Fruit fly (Drosophila melanogaster) whole organism, prepupa: ENCODE data around the gene CG4053.

ENCODE experiments used
- Blimp-1 ChIP-seq: fragments of 200-800 bp; sonication (Bioruptor generic); optimal IDR thresholded peaks from 3 replicates; lab custom pipeline; 2017; ENCODE audit warnings: missing biosample characterization, missing genetic modification characterization, mild to moderate bottlenecking, moderate library complexity, missing genetic modification reagents
- CG10631 ChIP-seq: fragments of 200-800 bp; sonication (Bioruptor generic); optimal IDR thresholded peaks from 2 replicates; lab custom pipeline; 2016; ENCODE audit warnings: missing biosample characterization, missing genetic modification characterization
- CG11762 ChIP-seq: fragments of 200-800 bp; sonication (Bioruptor generic); optimal IDR thresholded peaks from 3 replicates; lab custom pipeline; 2016; ENCODE audit warnings: missing biosample characterization, missing genetic modification characterization; ENCODE audit not compliant: insufficient read depth
- CG15336 ChIP-seq: fragments of 200-800 bp; sonication (Bioruptor generic); IDR thresholded peaks from 2 replicates; pipeline ENCODE4 v1.3.6; 2022; ENCODE audit warnings: missing biosample characterization, missing genetic modification characterization
- CG1621 ChIP-seq: fragments of 200-800 bp; sonication (Bioruptor generic); optimal IDR thresholded peaks from 3 replicates; lab custom pipeline; 2018; ENCODE audit warnings: missing biosample characterization, mild to moderate bottlenecking, missing genetic modification characterization
- CG16779 ChIP-seq: fragments of 200-800 bp; sonication (Bioruptor generic); optimal IDR thresholded peaks from 3 replicates; lab custom pipeline; 2017; ENCODE audit warnings: missing biosample characterization, mild to moderate bottlenecking, missing genetic modification characterization
- CG3032 ChIP-seq: fragments of 200-800 bp; optimal IDR thresholded peaks from 2 replicates; lab custom pipeline; 2019; ENCODE audit warnings: missing biosample characterization, mild to moderate bottlenecking, missing genetic modification characterization, moderate library complexity
- CG31627 ChIP-seq: fragments of 200-800 bp; sonication (Bioruptor generic); optimal IDR thresholded peaks from 3 replicates; lab custom pipeline; 2016; ENCODE audit warnings: missing biosample characterization, missing genetic modification characterization
- CG3919 ChIP-seq: fragments of 200-800 bp; sonication (Bioruptor generic); optimal IDR thresholded peaks from 3 replicates; lab custom pipeline; 2016; ENCODE audit warnings: missing biosample characterization, missing genetic modification characterization
- CG4318 ChIP-seq: fragments of 200-800 bp; sonication (Bioruptor generic); optimal IDR thresholded peaks from 3 replicates; lab custom pipeline; 2017; ENCODE audit warnings: missing biosample characterization, mild to moderate bottlenecking, missing genetic modification characterization
- CG6163 ChIP-seq: fragments of 200-800 bp; sonication (Bioruptor generic); IDR thresholded peaks from 3 replicates; pipeline ENCODE4 v1.3.6; 2022; ENCODE audit warnings: missing biosample characterization, missing genetic modification characterization
- CG6792 ChIP-seq: fragments of 200-800 bp; sonication (Bioruptor generic); optimal IDR thresholded peaks from 3 replicates; lab custom pipeline; 2016; ENCODE audit warnings: missing biosample characterization, missing genetic modification characterization
- CG6808 ChIP-seq: fragments of 200-800 bp; sonication (Bioruptor generic); optimal IDR thresholded peaks from 3 replicates; lab custom pipeline; 2017; ENCODE audit warnings: missing biosample characterization, missing genetic modification characterization, mild to moderate bottlenecking, moderate library complexity, missing genetic modification reagents
- CG7368 ChIP-seq: fragments of 200-800 bp; sonication (Bioruptor generic); optimal IDR thresholded peaks from 3 replicates; lab custom pipeline; 2016; ENCODE audit warnings: missing biosample characterization, missing genetic modification characterization
- CG8119 ChIP-seq: fragments of 200-800 bp; sonication (Bioruptor generic); IDR thresholded peaks from 3 replicates; pipeline ENCODE4 v1.3.6; 2022; ENCODE audit warnings: missing biosample characterization, missing genetic modification characterization
- CG8319 ChIP-seq: fragments of 200-800 bp; sonication (Bioruptor generic); optimal IDR thresholded peaks from 3 replicates; lab custom pipeline; 2016; ENCODE audit warnings: missing biosample characterization, missing genetic modification characterization
- CG8632 ChIP-seq: fragments of 200-800 bp; sonication (Bioruptor generic); optimal IDR thresholded peaks from 3 replicates; lab custom pipeline; 2016; ENCODE audit warnings: missing biosample characterization, missing genetic modification characterization
- Ets96B ChIP-seq: fragments of 200-800 bp; optimal IDR thresholded peaks from 2 replicates; lab custom pipeline; 2019; ENCODE audit warnings: missing biosample characterization, mild to moderate bottlenecking, missing genetic modification characterization, moderate library complexity
- Hr39 ChIP-seq: fragments of 200-800 bp; sonication (Bioruptor generic); optimal IDR thresholded peaks from 2 replicates; lab custom pipeline; 2016; ENCODE audit warnings: missing biosample characterization, missing genetic modification characterization
- Hr4 ChIP-seq: fragments of 200-800 bp; sonication (Bioruptor generic); optimal IDR thresholded peaks from 3 replicates; lab custom pipeline; 2016; ENCODE audit warnings: missing biosample characterization, missing genetic modification characterization
- OdsH ChIP-seq: fragments of 200-800 bp; sonication (Bioruptor generic); optimal IDR thresholded peaks from 3 replicates; lab custom pipeline; 2016; ENCODE audit warnings: missing biosample characterization, missing genetic modification characterization
- Smox ChIP-seq: fragments of 200-800 bp; sonication (Bioruptor generic); optimal IDR thresholded peaks from 3 replicates; lab custom pipeline; 2016; ENCODE audit warnings: missing biosample characterization, missing genetic modification characterization
- Sox102F ChIP-seq: fragments of 200-800 bp; sonication (Bioruptor generic); optimal IDR thresholded peaks from 2 replicates; lab custom pipeline; 2016; ENCODE audit warnings: missing biosample characterization, mild to moderate bottlenecking, missing genetic modification characterization
- achi ChIP-seq: fragments of 200-800 bp; sonication (Bioruptor generic); optimal IDR thresholded peaks from 3 replicates; lab custom pipeline; 2016; ENCODE audit warnings: missing biosample characterization, missing genetic modification characterization
- cyc ChIP-seq: fragments of 200-800 bp; sonication (Bioruptor generic); optimal IDR thresholded peaks from 3 replicates; lab custom pipeline; 2016; ENCODE audit warnings: missing biosample characterization, missing genetic modification characterization
- dac ChIP-seq: fragments of 200-800 bp; sonication (Bioruptor generic); optimal IDR thresholded peaks from 2 replicates; lab custom pipeline; 2017; ENCODE audit warnings: missing biosample characterization, mild to moderate bottlenecking, missing genetic modification characterization
- dsx ChIP-seq: fragments of 200-800 bp; optimal IDR thresholded peaks from 3 replicates; lab custom pipeline; 2019; ENCODE audit warnings: missing biosample characterization, mild to moderate bottlenecking, missing genetic modification characterization, moderate library complexity; ENCODE audit not compliant: poor library complexity, severe bottlenecking
- eg ChIP-seq: fragments of 200-800 bp; sonication (Bioruptor generic); IDR thresholded peaks from 3 replicates; pipeline ENCODE4 v1.3.6; 2022; ENCODE audit warnings: missing biosample characterization, missing genetic modification characterization
- fd59A ChIP-seq: fragments of 200-800 bp; sonication (Bioruptor generic); optimal IDR thresholded peaks from 2 replicates; lab custom pipeline; 2017; ENCODE audit warnings: missing biosample characterization, mild to moderate bottlenecking, missing genetic modification characterization, missing genetic modification reagents
- fd85E ChIP-seq: fragments of 200-800 bp; sonication (Bioruptor generic); optimal IDR thresholded peaks from 3 replicates; lab custom pipeline; 2016; ENCODE audit warnings: missing biosample characterization, missing genetic modification characterization
- fkh ChIP-seq: fragments of 200-800 bp; sonication (Bioruptor generic); optimal IDR thresholded peaks from 3 replicates; lab custom pipeline; 2017; ENCODE audit warnings: missing biosample characterization, mild to moderate bottlenecking, missing genetic modification characterization, moderate library complexity
- lz ChIP-seq: fragments of 200-800 bp; sonication (Bioruptor generic); optimal IDR thresholded peaks from 3 replicates; lab custom pipeline; 2016; ENCODE audit warnings: missing biosample characterization, missing genetic modification characterization
- net ChIP-seq: fragments of 200-800 bp; sonication (Bioruptor generic); optimal IDR thresholded peaks from 3 replicates; lab custom pipeline; 2016; ENCODE audit warnings: missing biosample characterization, missing genetic modification characterization
- pdm3 ChIP-seq: fragments of 200-800 bp; sonication (Bioruptor generic); optimal IDR thresholded peaks from 3 replicates; lab custom pipeline; 2016; ENCODE audit warnings: missing biosample characterization, missing genetic modification characterization
- svp ChIP-seq: fragments of 200-800 bp; sonication (Bioruptor generic); peaks from one replicate; lab custom pipeline; 2016; ENCODE audit warnings: missing biosample characterization, missing genetic modification characterization
- topi ChIP-seq: fragments of 200-800 bp; sonication (Bioruptor generic); optimal IDR thresholded peaks from 3 replicates; lab custom pipeline; 2016; ENCODE audit warnings: missing biosample characterization, missing genetic modification characterization
- vri ChIP-seq: fragments of 200-800 bp; sonication (Bioruptor generic); optimal IDR thresholded peaks from 3 replicates; lab custom pipeline; 2016; ENCODE audit warnings: missing biosample characterization, mild to moderate bottlenecking, missing genetic modification characterization

Gene CG4053

dm6 chr3R:17132098-17132712 is at the start of gene CG4053, which contains the start of gene CG31266:
CG4053 (minus strand) TSS chr3R:17132198.
CG31266 (plus strand) TSS chr3R:17132662.
- no peak for TF ChIP-seq CG3919
- TF ChIP-seq fd59A (GFP tag; lab: Kevin White, UChicago): no peak
- TF ChIP-seq dac (GFP tag; lab: Kevin White, UChicago): no peak
- TF ChIP-seq CG7368: no peak
- TF ChIP-seq OdsH: no peak
- no peak for TF ChIP-seq Smox
- TF ChIP-seq svp (GFP tag; lab: Kevin White, UChicago): no peak
- no peak for TF ChIP-seq CG16779 (tag; lab: Kevin White, UChicago)
- no peak for TF ChIP-seq topi (GFP tag; lab: Kevin White, UChicago)

- TF ChIP-seq Ets96B (tag; lab: Kevin White, UChicago): no peak
- TF ChIP-seq CG8632 (GFP tag; lab: Kevin White, UChicago): no peak
- TF ChIP-seq fd85E (GFP tag; lab: Kevin White, UChicago): no peak
- TF ChIP-seq fd59A (GFP tag; lab: Kevin White, UChicago): no peak
- TF ChIP-seq CG6792: no peak
- TF ChIP-seq CG15336 (GFP tag; lab: Robert Waterston, UW): no peak
- TF ChIP-seq CG16779 (tag; lab: Kevin White, UChicago): no peak
- TF ChIP-seq CG6163: no peak
- TF ChIP-seq topi (GFP tag; lab: Kevin White, UChicago): no peak
- no peak for TF ChIP-seq CG4318 (GFP tag; lab: Kevin White, UChicago)
- no peak for TF ChIP-seq Blimp-1 (GFP tag; lab: Kevin White, UChicago)
- no peak for TF ChIP-seq vri (GFP tag; lab: Kevin White, UChicago)
Measured at dm6 chr3R:17178140-17178539, 46.1 kb upstream of the CG4053 start.

dm6 chr3R:17151376-17152026 is 19.5 kb upstream of the CG4053 start, which contains the start of gene CG5292:
CG5292 (plus strand) TSS chr3R:17151861.
- peak; percentile 22 for TF ChIP-seq cyc (GFP tag; lab: Kevin White, UChicago)
- no peak for TF ChIP-seq OdsH
- no peak for TF ChIP-seq pdm3 (GFP tag; lab: Kevin White, UChicago)
- TF ChIP-seq CG7368: no peak
- TF ChIP-seq Sox102F (GFP tag; lab: Kevin White, UChicago): peak; percentile 31
- TF ChIP-seq CG8632 (GFP tag; lab: Kevin White, UChicago): peak; percentile 1
- TF ChIP-seq achi (GFP tag; lab: Kevin White, UChicago): peak; percentile 45
- TF ChIP-seq lz (GFP tag; lab: Kevin White, UChicago): peak; percentile 55
- TF ChIP-seq CG1621: peak; percentile 28
- peak; percentile 53 for TF ChIP-seq CG3032 (tag; lab: Kevin White, UChicago)
- peak; percentile 34 for TF ChIP-seq CG10631 (GFP tag; lab: Kevin White, UChicago)
- peak; percentile 54 for TF ChIP-seq CG6808 (GFP tag; lab: Kevin White, UChicago)
- peak; percentile 51 for TF ChIP-seq net (GFP tag; lab: Kevin White, UChicago)
- peak; percentile 54 for TF ChIP-seq Smox
- no peak for TF ChIP-seq fkh
- peak; percentile 50 for TF ChIP-seq CG3919
- TF ChIP-seq dsx: no peak
- peak; percentile 84 for TF ChIP-seq svp (GFP tag; lab: Kevin White, UChicago)
- peak; percentile 69; the same call in 2 of the 3 replicates for TF ChIP-seq CG6163
- TF ChIP-seq Hr39 (GFP tag; lab: Kevin White, UChicago): peak; percentile 37
- TF ChIP-seq CG6792: peak; percentile 52
- TF ChIP-seq CG15336 (GFP tag; lab: Robert Waterston, UW): peak; percentile 49; the same call in 1 of the 2 replicates
- no peak for TF ChIP-seq topi (GFP tag; lab: Kevin White, UChicago)
- peak; percentile 49 for TF ChIP-seq Hr4 (GFP tag; lab: Kevin White, UChicago)
- TF ChIP-seq CG11762 (GFP tag; lab: Kevin White, UChicago): no peak
- peak; percentile 74 for TF ChIP-seq eg (GFP tag; lab: Robert Waterston, UW)
- TF ChIP-seq CG8319 (GFP tag; lab: Kevin White, UChicago): peak; percentile 45
- TF ChIP-seq CG8119 (GFP tag; lab: Robert Waterston, UW): peak; percentile 56; the same call in 2 of the 3 replicates
- peak; percentile 27 for TF ChIP-seq CG31627
- TF ChIP-seq, all 60 proteins: peak for 22
